Fruit fly (Drosophila melanogaster): ENCODE data around the gene Rrp6.
A peak's percentile ranks its signal among the peaks of the same experiment; 100 is the strongest.

Gene Rrp6

dm6 chr3R:14886011-14886534 is at the start of gene Rrp6, which contains the start of the genes CG33331 and CG33332:
Rrp6 (minus strand) TSS chr3R:14886246.
CG33331 (plus strand) TSS chr3R:14886456.
CG33332 (plus strand) TSS chr3R:14886456.
- TF ChIP-seq CG14711 (tag; optimal IDR thresholded peaks at IDR 0.05), result peak; percentile 84
- TF ChIP-seq CG7045 (GFP tag; optimal IDR thresholded peaks at IDR 0.05), result peak; percentile 85
- peak; percentile 26 for TF ChIP-seq cic (GFP tag; optimal IDR thresholded peaks at IDR 0.05)
- TF ChIP-seq CG12768 (GFP tag; optimal IDR thresholded peaks at IDR 0.05), result peak; percentile 88
- peak; percentile 76 for TF ChIP-seq CG33017 (tag; optimal IDR thresholded peaks at IDR 0.05)
- no peak for TF ChIP-seq Hr96 (GFP tag; optimal IDR thresholded peaks at IDR 0.05)
- peak; percentile 73 for TF ChIP-seq Clk (GFP tag; optimal IDR thresholded peaks at IDR 0.05)
- TF ChIP-seq bab1 (GFP tag; optimal IDR thresholded peaks at IDR 0.05), result peak; percentile 83
- TF ChIP-seq cnc (optimal IDR thresholded peaks at IDR 0.05), result no peak
- no peak for TF ChIP-seq toe (GFP tag; optimal IDR thresholded peaks at IDR 0.05)
- TF ChIP-seq CG5204 (GFP tag; optimal IDR thresholded peaks at IDR 0.05), result no peak
- peak; percentile 76 for TF ChIP-seq pad (GFP tag; optimal IDR thresholded peaks at IDR 0.05)
- TF ChIP-seq CG11617 (GFP tag; optimal IDR thresholded peaks at IDR 0.05), result peak; percentile 83
- TF ChIP-seq ovo (GFP tag; optimal IDR thresholded peaks at IDR 0.05), result peak; percentile 64
- TF ChIP-seq CG7101 (tag; optimal IDR thresholded peaks at IDR 0.05), result peak; percentile 85
- peak; percentile 52 for TF ChIP-seq tj (GFP tag; optimal IDR thresholded peaks at IDR 0.05)
- peak; percentile 83 for TF ChIP-seq CG1620 (GFP tag; optimal IDR thresholded peaks at IDR 0.05)
- peak; percentile 92 for TF ChIP-seq Mnt (GFP tag; optimal IDR thresholded peaks at IDR 0.05)
- peak; percentile 90 for TF ChIP-seq Crg-1 (GFP tag; optimal IDR thresholded peaks at IDR 0.05)
- no peak for TF ChIP-seq kay (GFP tag; ENCODE audit: borderline replicate concordance)

- TF ChIP-seq CG14711 (tag; optimal IDR thresholded peaks at IDR 0.05) (peak; percentile 29), bab1 (GFP tag; optimal IDR thresholded peaks at IDR 0.05) (peak; percentile 74), cnc (optimal IDR thresholded peaks at IDR 0.05) (no peak)
Observed at dm6 chr3R:14917927-14918829, 32.1 kb upstream of the Rrp6 start, which contains the start of gene Sdr. Sdr (plus strand) TSS chr3R:14918628.

- no peak for TF ChIP-seq CG1620 (GFP tag; optimal IDR thresholded peaks at IDR 0.05)
- TF ChIP-seq CG33017 (tag; optimal IDR thresholded peaks at IDR 0.05), result no peak
- TF ChIP-seq kay (GFP tag; ENCODE audit: borderline replicate concordance), result no peak
- TF ChIP-seq Crg-1 (GFP tag; optimal IDR thresholded peaks at IDR 0.05), result no peak
- TF ChIP-seq ovo (GFP tag; optimal IDR thresholded peaks at IDR 0.05), result no peak
- TF ChIP-seq cic (GFP tag; optimal IDR thresholded peaks at IDR 0.05), result no peak
- TF ChIP-seq CG14711 (tag; optimal IDR thresholded peaks at IDR 0.05), result no peak
- no peak for TF ChIP-seq toe (GFP tag; optimal IDR thresholded peaks at IDR 0.05)
- TF ChIP-seq CG5204 (GFP tag; optimal IDR thresholded peaks at IDR 0.05), result no peak
- no peak for TF ChIP-seq Clk (GFP tag; optimal IDR thresholded peaks at IDR 0.05)
- no peak for TF ChIP-seq CG12768 (GFP tag; optimal IDR thresholded peaks at IDR 0.05)
- no peak for TF ChIP-seq Hr96 (GFP tag; optimal IDR thresholded peaks at IDR 0.05)
- TF ChIP-seq cnc (optimal IDR thresholded peaks at IDR 0.05), result no peak
- no peak for TF ChIP-seq CG7101 (tag; optimal IDR thresholded peaks at IDR 0.05)
- TF ChIP-seq bab1 (GFP tag; optimal IDR thresholded peaks at IDR 0.05), result no peak
- no peak for TF ChIP-seq pad (GFP tag; optimal IDR thresholded peaks at IDR 0.05)
- no peak for TF ChIP-seq CG11617 (GFP tag; optimal IDR thresholded peaks at IDR 0.05)
- TF ChIP-seq CG7045 (GFP tag; optimal IDR thresholded peaks at IDR 0.05), result no peak
- no peak for TF ChIP-seq Mnt (GFP tag; optimal IDR thresholded peaks at IDR 0.05)
Observed at dm6 chr3R:14912449-14912987, 26.5 kb upstream of the Rrp6 start.

DNA sequence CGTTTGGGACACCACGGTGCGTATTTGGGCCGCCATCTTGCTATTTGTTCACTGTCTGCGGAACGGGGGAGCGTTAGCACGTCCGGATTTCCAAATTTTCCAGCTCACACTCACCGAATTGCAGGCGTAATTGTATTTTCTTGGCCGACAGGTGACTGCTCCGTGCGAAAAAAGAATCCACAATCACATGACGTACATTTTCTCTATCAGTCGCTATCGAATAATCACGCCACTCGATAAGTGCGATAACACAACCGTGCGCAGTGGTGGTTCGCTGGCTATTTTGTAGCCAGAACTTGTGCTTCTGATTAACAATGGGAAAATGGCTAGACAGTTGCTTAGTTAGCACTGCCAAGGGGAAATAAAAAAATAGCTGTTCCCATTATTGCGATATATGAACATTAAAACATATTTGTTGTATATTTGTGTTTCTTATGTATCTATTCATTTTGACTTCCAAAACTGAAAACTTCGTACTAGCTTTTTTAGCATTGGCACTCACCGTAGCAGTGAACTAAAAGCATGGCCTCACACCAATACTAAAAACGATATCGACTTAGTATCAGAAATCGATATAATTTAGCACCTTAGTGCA is 17.9 kb upstream of the Rrp6 start, which contains the start of gene VhaPPA1-1:
VhaPPA1-1 (minus strand) TSS at position 225 of the 595 bp plus-strand sequence.
- peak; percentile 9 for TF ChIP-seq CG14711 (tag; optimal IDR thresholded peaks at IDR 0.05)
- peak; percentile 19 for TF ChIP-seq tj (GFP tag; optimal IDR thresholded peaks at IDR 0.05)
- peak; percentile 42 for TF ChIP-seq cic (GFP tag; optimal IDR thresholded peaks at IDR 0.05)
- no peak for TF ChIP-seq toe (GFP tag; optimal IDR thresholded peaks at IDR 0.05)
- peak; percentile 53 for TF ChIP-seq CG1620 (GFP tag; optimal IDR thresholded peaks at IDR 0.05)
- TF ChIP-seq bab1 (GFP tag; optimal IDR thresholded peaks at IDR 0.05), result peak; percentile 37
- TF ChIP-seq CG7101 (tag; optimal IDR thresholded peaks at IDR 0.05), result no peak
- TF ChIP-seq Clk (GFP tag; optimal IDR thresholded peaks at IDR 0.05), result no peak
- peak; percentile 50 for TF ChIP-seq Hr96 (GFP tag; optimal IDR thresholded peaks at IDR 0.05)
- peak; percentile 56 for TF ChIP-seq Mnt (GFP tag; optimal IDR thresholded peaks at IDR 0.05)
- no peak for TF ChIP-seq CG5204 (GFP tag; optimal IDR thresholded peaks at IDR 0.05)
- no peak for TF ChIP-seq Crg-1 (GFP tag; optimal IDR thresholded peaks at IDR 0.05)
- TF ChIP-seq cnc (optimal IDR thresholded peaks at IDR 0.05), result no peak
- TF ChIP-seq pad (GFP tag; optimal IDR thresholded peaks at IDR 0.05), result peak; percentile 20
- no peak for TF ChIP-seq CG7045 (GFP tag; optimal IDR thresholded peaks at IDR 0.05)

All from whole organism, adult.